Worm (Caenorhabditis elegans) whole organism, early embryonic: ENCODE data around the gene metl-6.

Experiments used
- B0310.2 ChIP-seq: sonication (generic microtip); optimal IDR thresholded peaks from 2 replicates; lab custom pipeline; 2016; ENCODE audit warnings: mild to moderate bottlenecking, missing genetic modification characterization, missing compliant biosample characterization
- F13C5.2 ChIP-seq: sonication (generic microtip); optimal IDR thresholded peaks from 2 replicates; lab custom pipeline; 2017; ENCODE audit warnings: mild to moderate bottlenecking, missing genetic modification characterization, inconsistent platforms, missing compliant biosample characterization
- aly-1 ChIP-seq: sonication (generic microtip); optimal IDR thresholded peaks from 2 replicates; lab custom pipeline; 2016; ENCODE audit warnings: missing genetic modification characterization, missing compliant biosample characterization
- ama-1 ChIP-seq: fragments of 150-350 bp; optimal IDR thresholded peaks from 2 replicates; lab custom pipeline; 2014
- ceh-13 ChIP-seq: fragments of 200-800 bp; sonication (Bioruptor generic); optimal IDR thresholded peaks from 2 replicates; lab custom pipeline; 2018; ENCODE audit warnings: mild to moderate bottlenecking, missing genetic modification characterization, missing compliant biosample characterization
- ceh-36 ChIP-seq: sonication (generic microtip); optimal IDR thresholded peaks from 2 replicates; lab custom pipeline; 2016; ENCODE audit warnings: missing genetic modification characterization, inconsistent platforms, missing compliant biosample characterization
- ets-7 ChIP-seq: sonication (generic microtip); optimal IDR thresholded peaks from 2 replicates; lab custom pipeline; 2016; ENCODE audit warnings: missing genotype, missing genetic modification characterization, missing compliant biosample characterization
- flt-1 ChIP-seq: fragments of 200-800 bp; sonication (Bioruptor generic); IDR thresholded peaks from 2 replicates; pipeline ENCODE4 v1.3.6; 2022; ENCODE audit warnings: missing genetic modification characterization, missing compliant biosample characterization
- hmbx-1 ChIP-seq: sonication (generic microtip); optimal IDR thresholded peaks from 2 replicates; lab custom pipeline; 2016; ENCODE audit warnings: mild to moderate bottlenecking, missing genetic modification characterization, missing compliant biosample characterization
- hmg-4 ChIP-seq: fragments of 200-800 bp; sonication (Bioruptor generic); optimal IDR thresholded peaks from 2 replicates; lab custom pipeline; 2018; ENCODE audit warnings: mild to moderate bottlenecking, missing genetic modification characterization, missing compliant biosample characterization
- hnd-1 ChIP-seq: sonication (generic microtip); optimal IDR thresholded peaks from 2 replicates; lab custom pipeline; 2016; ENCODE audit warnings: missing genetic modification characterization, missing compliant biosample characterization
- pes-1 ChIP-seq: fragments of 200-800 bp; sonication (Bioruptor generic); IDR thresholded peaks from 2 replicates; pipeline ENCODE4 v1.3.6; 2022; ENCODE audit warnings: missing genetic modification reagents, missing genetic modification characterization, missing compliant biosample characterization
- scrt-1 ChIP-seq: fragments of 200-800 bp; sonication (Bioruptor generic); IDR thresholded peaks from 2 replicates; pipeline ENCODE4 v1.3.6; 2022; ENCODE audit warnings: missing genetic modification characterization, missing compliant biosample characterization
- sea-1 ChIP-seq: fragments of 200-800 bp; sonication (Bioruptor generic); conservative IDR thresholded peaks from 2 replicates; pipeline ENCODE4 v1.3.6; 2022; ENCODE audit warnings: missing genetic modification characterization, missing compliant biosample characterization
- tbx-11 ChIP-seq: fragments of 200-800 bp; sonication (Bioruptor generic); IDR thresholded peaks from 2 replicates; pipeline ENCODE4 v1.3.6; 2022; ENCODE audit warnings: missing genetic modification characterization, missing compliant biosample characterization
- tbx-37 ChIP-seq: fragments of 200-800 bp; sonication (Bioruptor generic); conservative IDR thresholded peaks from 2 replicates; pipeline ENCODE4 v1.3.6; 2022; ENCODE audit warnings: missing genetic modification reagents, missing genetic modification characterization, missing compliant biosample characterization
- tra-4 ChIP-seq: sonication (generic microtip); optimal IDR thresholded peaks from 2 replicates; lab custom pipeline; 2017; ENCODE audit warnings: missing genetic modification characterization, missing compliant biosample characterization

The metl-6 gene

ce11 chrIII:3921646-3922328 is at the start of gene metl-6, which contains the start of gene nit-1:
Gene metl-6 (minus strand): TSS chrIII:3921711.
Gene nit-1 (plus strand): TSS chrIII:3922207.
- TF ChIP-seq tbx-11 (no peak), scrt-1 (no peak), flt-1 (GFP tag; lab: Robert Waterston, UW) (no peak), F13C5.2 (tag; lab: Kevin White, UChicago) (no peak)

ce11 chrIII:3970395-3970794 is 48.9 kb upstream of the metl-6 start:
- TF ChIP-seq hnd-1 (no peak), ama-1 (lab: Kevin White, UChicago) (no peak), ceh-36 (tag; lab: Kevin White, UChicago) (no peak), flt-1 (GFP tag; lab: Robert Waterston, UW) (no peak), aly-1 (tag; lab: Kevin White, UChicago) (no peak), ets-7 (tag; lab: Kevin White, UChicago) (no peak)

- no peak for TF ChIP-seq ceh-36 (tag; lab: Kevin White, UChicago)
- TF ChIP-seq hnd-1, result no peak
- no peak for TF ChIP-seq flt-1 (GFP tag; lab: Robert Waterston, UW)
- no peak for TF ChIP-seq hmg-4 (GFP tag; lab: Kevin White, UChicago)
- no peak for TF ChIP-seq ceh-13
- no peak for TF ChIP-seq tra-4 (tag; lab: Kevin White, UChicago)
- TF ChIP-seq sea-1, result no peak
- TF ChIP-seq tbx-11, result no peak
- TF ChIP-seq F13C5.2 (tag; lab: Kevin White, UChicago), result no peak
- no peak for TF ChIP-seq scrt-1
- TF ChIP-seq ama-1 (lab: Kevin White, UChicago), result no peak
- no peak for TF ChIP-seq pes-1 (GFP tag; lab: Robert Waterston, UW)
These were observed 47.6 kb upstream of the metl-6 start for ce11 chrIII:3969133-3969532.

ce11 chrIII:3966143-3966542 is 44.6 kb upstream of the metl-6 start:
- TF ChIP-seq hnd-1, result no peak
- no peak for TF ChIP-seq tra-4 (tag; lab: Kevin White, UChicago)
- TF ChIP-seq ceh-13, result no peak
- TF ChIP-seq pes-1 (GFP tag; lab: Robert Waterston, UW), result no peak
- TF ChIP-seq F13C5.2 (tag; lab: Kevin White, UChicago), result no peak
- TF ChIP-seq ets-7 (tag; lab: Kevin White, UChicago), result no peak
- no peak for TF ChIP-seq hmbx-1 (tag; lab: Kevin White, UChicago)
- no peak for TF ChIP-seq ama-1 (lab: Kevin White, UChicago)
- no peak for TF ChIP-seq tbx-11
- TF ChIP-seq flt-1 (GFP tag; lab: Robert Waterston, UW), result no peak
- TF ChIP-seq hmg-4 (GFP tag; lab: Kevin White, UChicago), result no peak
- TF ChIP-seq ceh-36 (tag; lab: Kevin White, UChicago), result no peak
- no peak for TF ChIP-seq tbx-37
- TF ChIP-seq scrt-1, result no peak

ce11 chrIII:3964237-3964636 is 42.7 kb upstream of the metl-6 start, which contains the start of gene R10E9.2:
Gene R10E9.2 (minus strand): TSS chrIII:3964337.
- TF ChIP-seq F13C5.2 (tag; lab: Kevin White, UChicago) (no peak), pes-1 (GFP tag; lab: Robert Waterston, UW) (no peak), sea-1 (no peak), tbx-11 (no peak), ceh-36 (tag; lab: Kevin White, UChicago) (no peak), tbx-37 (no peak)

- no peak for TF ChIP-seq F13C5.2 (tag; lab: Kevin White, UChicago)
- TF ChIP-seq aly-1 (tag; lab: Kevin White, UChicago), result no peak
- no peak for TF ChIP-seq scrt-1
- TF ChIP-seq tbx-37, result no peak
- no peak for TF ChIP-seq sea-1
- no peak for TF ChIP-seq hmg-4 (GFP tag; lab: Kevin White, UChicago)
- TF ChIP-seq hmbx-1 (tag; lab: Kevin White, UChicago), result no peak
- no peak for TF ChIP-seq ama-1 (lab: Kevin White, UChicago)
- no peak for TF ChIP-seq hnd-1
- TF ChIP-seq ceh-36 (tag; lab: Kevin White, UChicago), result no peak
- no peak for TF ChIP-seq tra-4 (tag; lab: Kevin White, UChicago)
- no peak for TF ChIP-seq ets-7 (tag; lab: Kevin White, UChicago)
- no peak for TF ChIP-seq flt-1 (GFP tag; lab: Robert Waterston, UW)
- TF ChIP-seq B0310.2 (tag; lab: Kevin White, UChicago), result no peak
- no peak for TF ChIP-seq pes-1 (GFP tag; lab: Robert Waterston, UW)
- TF ChIP-seq ceh-13, result no peak
- no peak for TF ChIP-seq tbx-11
These were observed 38.5 kb upstream of the metl-6 start, which contains the start of gene R10E9.3 for ce11 chrIII:3959987-3960386. Gene R10E9.3 (plus strand): TSS chrIII:3960221.

ce11 chrIII:3959206-3959605 is 37.7 kb upstream of the metl-6 start:
- TF ChIP-seq tbx-37, result no peak
- no peak for TF ChIP-seq flt-1 (GFP tag; lab: Robert Waterston, UW)
- TF ChIP-seq hmbx-1 (tag; lab: Kevin White, UChicago), result no peak
- TF ChIP-seq B0310.2 (tag; lab: Kevin White, UChicago), result no peak
- no peak for TF ChIP-seq pes-1 (GFP tag; lab: Robert Waterston, UW)
- no peak for TF ChIP-seq ama-1 (lab: Kevin White, UChicago)
- TF ChIP-seq scrt-1, result no peak
- no peak for TF ChIP-seq ceh-36 (tag; lab: Kevin White, UChicago)
- no peak for TF ChIP-seq tra-4 (tag; lab: Kevin White, UChicago)
- TF ChIP-seq aly-1 (tag; lab: Kevin White, UChicago), result no peak
- TF ChIP-seq hnd-1, result no peak
- no peak for TF ChIP-seq F13C5.2 (tag; lab: Kevin White, UChicago)
- TF ChIP-seq hmg-4 (GFP tag; lab: Kevin White, UChicago), result no peak
- TF ChIP-seq sea-1, result no peak
- no peak for TF ChIP-seq tbx-11
- no peak for TF ChIP-seq ets-7 (tag; lab: Kevin White, UChicago)
- no peak for TF ChIP-seq ceh-13
